Worm (Caenorhabditis elegans): ENCODE measurements around the gene Y51A2D.21.

Y51A2D.21 gene

ce11 chrV:18556488-18556887 lies 15.1 kb upstream of the Y51A2D.21 start, which contains the start of the genes ttr-24 and ttr-25:
Gene ttr-24, minus strand, starts transcription at chrV:18556643.
Gene ttr-25, plus strand, starts transcription at chrV:18556714.
- no peak for TF ChIP-seq eor-1 (tag; optimal IDR thresholded peaks at IDR 0.05)
- TF ChIP-seq R02D3.7 (tag; optimal IDR thresholded peaks at IDR 0.05) = no peak
- no peak for TF ChIP-seq nhr-12 (tag; optimal IDR thresholded peaks at IDR 0.05)
- TF ChIP-seq nhr-76 (tag; optimal IDR thresholded peaks at IDR 0.05) = no peak
- TF ChIP-seq elt-2 (tag; optimal IDR thresholded peaks at IDR 0.05) = no peak
- no peak for TF ChIP-seq ceh-9 (tag; optimal IDR thresholded peaks at IDR 0.05)
- TF ChIP-seq mml-1 (tag; optimal IDR thresholded peaks at IDR 0.05) = no peak
- no peak for TF ChIP-seq lsy-12 (tag; optimal IDR thresholded peaks at IDR 0.05)
- TF ChIP-seq zag-1 (tag; optimal IDR thresholded peaks at IDR 0.05) = no peak
- TF ChIP-seq hmg-11 (tag; optimal IDR thresholded peaks at IDR 0.05) = no peak
- no peak for TF ChIP-seq ceh-82 (tag; optimal IDR thresholded peaks at IDR 0.05)
- TF ChIP-seq jun-1 (tag; optimal IDR thresholded peaks at IDR 0.05) = no peak
- TF ChIP-seq unc-39 (tag; optimal IDR thresholded peaks at IDR 0.05) = no peak
- TF ChIP-seq nhr-43 (tag; optimal IDR thresholded peaks at IDR 0.05; ENCODE audit: poor library complexity, severe bottlenecking) = no peak
- no peak for TF ChIP-seq lin-15B (tag; optimal IDR thresholded peaks at IDR 0.05)
- TF ChIP-seq nhr-67 (tag; optimal IDR thresholded peaks at IDR 0.05) = no peak
- no peak for TF ChIP-seq fos-1 (tag; optimal IDR thresholded peaks at IDR 0.05)
- TF ChIP-seq nhr-237 (tag; optimal IDR thresholded peaks at IDR 0.05) = no peak
- no peak for TF ChIP-seq ztf-11 (tag; optimal IDR thresholded peaks at IDR 0.05)
- TF ChIP-seq nfya-1 (tag; optimal IDR thresholded peaks at IDR 0.05; ENCODE audit: insufficient read depth) = no peak

ce11 chrV:18560188-18560587 lies 11.4 kb upstream of the Y51A2D.21 start, which contains the start of gene ttr-26:
Gene ttr-26, minus strand, starts transcription at chrV:18560288.
- TF ChIP-seq unc-62 (GFP tag; optimal IDR thresholded peaks at IDR 0.05) (no peak), ceh-9 (tag; optimal IDR thresholded peaks at IDR 0.05) (no peak), pha-4 (tag; optimal IDR thresholded peaks at IDR 0.05) (peak; percentile 72), jun-1 (tag; optimal IDR thresholded peaks at IDR 0.05) (no peak), nhr-28 (tag; optimal IDR thresholded peaks at IDR 0.05) (no peak)

- peak; percentile 88 for TF ChIP-seq pha-4 (tag; optimal IDR thresholded peaks at IDR 0.05)
- TF ChIP-seq zag-1 (tag; optimal IDR thresholded peaks at IDR 0.05) = no peak
Measured at ce11 chrV:18560944-18561343, 10.7 kb upstream of the Y51A2D.21 start.

- TF ChIP-seq sea-2 (GFP tag; optimal IDR thresholded peaks at IDR 0.05) (no peak), hmg-11 (tag; optimal IDR thresholded peaks at IDR 0.05) (no peak), jun-1 (tag; optimal IDR thresholded peaks at IDR 0.05) (no peak), fos-1 (tag; optimal IDR thresholded peaks at IDR 0.05) (no peak), mdl-1 (tag; optimal IDR thresholded peaks at IDR 0.05) (no peak), pha-4 (tag; optimal IDR thresholded peaks at IDR 0.05) (no peak), nhr-25 (tag; optimal IDR thresholded peaks at IDR 0.05) (no peak), ceh-9 (tag; optimal IDR thresholded peaks at IDR 0.05) (no peak), nhr-76 (tag; optimal IDR thresholded peaks at IDR 0.05) (no peak), zag-1 (tag; optimal IDR thresholded peaks at IDR 0.05) (no peak), nhr-12 (tag; optimal IDR thresholded peaks at IDR 0.05) (no peak), ztf-4 (tag; optimal IDR thresholded peaks at IDR 0.05) (no peak), mml-1 (tag; optimal IDR thresholded peaks at IDR 0.05) (no peak), nhr-67 (tag; optimal IDR thresholded peaks at IDR 0.05) (no peak)
Measured at ce11 chrV:18564786-18565185, 6.8 kb upstream of the Y51A2D.21 start, which contains the start of gene srg-34. Gene srg-34, minus strand, starts transcription at chrV:18564886.

- TF ChIP-seq nhr-23 (tag; optimal IDR thresholded peaks at IDR 0.05) = no peak
- no peak for TF ChIP-seq fos-1 (tag; optimal IDR thresholded peaks at IDR 0.05)
- TF ChIP-seq ama-1 (optimal IDR thresholded peaks at IDR 0.05) = no peak
- TF ChIP-seq ceh-16 (tag; optimal IDR thresholded peaks at IDR 0.05) = no peak
- TF ChIP-seq nhr-12 (tag; optimal IDR thresholded peaks at IDR 0.05) = no peak
- TF ChIP-seq elt-3 (tag; optimal IDR thresholded peaks at IDR 0.05) = no peak
- no peak for TF ChIP-seq nhr-237 (tag; optimal IDR thresholded peaks at IDR 0.05)
- TF ChIP-seq nhr-11 (tag; optimal IDR thresholded peaks at IDR 0.05) = no peak
- TF ChIP-seq unc-39 (tag; optimal IDR thresholded peaks at IDR 0.05) = no peak
- TF ChIP-seq nfya-1 (tag; optimal IDR thresholded peaks at IDR 0.05; ENCODE audit: insufficient read depth) = no peak
- TF ChIP-seq elt-1 (tag; optimal IDR thresholded peaks at IDR 0.05) = no peak
Measured at ce11 chrV:18565621-18566020, 6.0 kb upstream of the Y51A2D.21 start.
